Worm (Caenorhabditis elegans) whole organism, L4 larva: ENCODE measurements around the gene cnd-1.

Source experiments
- F26F4.8 ChIP-seq: fragments of 200-800 bp; sonication (Bioruptor generic); conservative IDR thresholded peaks from 2 replicates; pipeline ENCODE4 v1.3.6; 2022; ENCODE audit warnings: missing genetic modification characterization, missing compliant biosample characterization
- F44E2.7 ChIP-seq: fragments of 200-800 bp; sonication (Bioruptor generic); IDR thresholded peaks from 2 replicates; pipeline ENCODE4 v2.1.2; 2022; ENCODE audit warnings: missing genetic modification characterization, missing compliant biosample characterization
- F49E8.2 ChIP-seq: sonication (generic microtip); optimal IDR thresholded peaks from 2 replicates; lab custom pipeline; 2016; ENCODE audit warnings: missing compliant biosample characterization, mild to moderate bottlenecking, missing genetic modification characterization, borderline replicate concordance
- T20F7.1 ChIP-seq: fragments of 200-800 bp; sonication (Bioruptor generic); optimal IDR thresholded peaks from 2 replicates; lab custom pipeline; 2018; ENCODE audit warnings: mild to moderate bottlenecking, missing genetic modification characterization, missing compliant biosample characterization
- Y48G9A.11 ChIP-seq: fragments of 200-800 bp; sonication (Bioruptor generic); IDR thresholded peaks from 2 replicates; pipeline ENCODE4 v1.3.6; 2022; ENCODE audit warnings: missing genetic modification reagents, missing genetic modification characterization, missing compliant biosample characterization
- Y5F2A.4 ChIP-seq: fragments of 200-800 bp; sonication (Bioruptor generic); optimal IDR thresholded peaks from 2 replicates; lab custom pipeline; 2018; ENCODE audit warnings: mild to moderate bottlenecking, missing genetic modification characterization, missing compliant biosample characterization
- Y75B8A.6 ChIP-seq: fragments of 200-800 bp; sonication (Bioruptor generic); IDR thresholded peaks from 2 replicates; pipeline ENCODE4 v1.3.6; 2022; ENCODE audit warnings: missing genetic modification reagents, missing genetic modification characterization, missing compliant biosample characterization
- ZK337.2 ChIP-seq: fragments of 200-800 bp; sonication (Bioruptor generic); IDR thresholded peaks from 2 replicates; pipeline ENCODE4 v1.3.6; 2022; ENCODE audit warnings: missing genetic modification reagents, missing genetic modification characterization, missing compliant biosample characterization
- aha-1 ChIP-seq: fragments of 150-350 bp; peaks from one replicate; lab custom pipeline; 2014; ENCODE audit warnings: missing biosample characterization, missing genetic modification characterization
- arid-1 ChIP-seq: fragments of 200-800 bp; sonication (Bioruptor generic); conservative IDR thresholded peaks from 2 replicates; pipeline ENCODE4 v1.3.6; 2022; ENCODE audit warnings: missing genetic modification reagents, missing genetic modification characterization, missing compliant biosample characterization
- attf-4 ChIP-seq: sonication (generic microtip); optimal IDR thresholded peaks from 3 replicates; lab custom pipeline; 2017; ENCODE audit warnings: missing biosample characterization, missing genetic modification characterization
- ceh-20 ChIP-seq: fragments of 200-800 bp; sonication (Bioruptor generic); IDR thresholded peaks from 2 replicates; pipeline ENCODE4 v1.3.6; 2022; ENCODE audit warnings: missing genetic modification reagents, missing genetic modification characterization, missing compliant biosample characterization
- ceh-28 ChIP-seq: fragments of 150-350 bp; optimal IDR thresholded peaks from 2 replicates; lab custom pipeline; 2014; ENCODE audit warnings: missing biosample characterization, missing genetic modification reagents, missing genetic modification characterization
- ceh-32 ChIP-seq: sonication (generic microtip); optimal IDR thresholded peaks from 2 replicates; lab custom pipeline; 2016; ENCODE audit warnings: mild to moderate bottlenecking, missing genetic modification characterization, missing compliant biosample characterization; ENCODE audit not compliant: poor library complexity
- ceh-62 ChIP-seq: sonication (generic microtip); optimal IDR thresholded peaks from 2 replicates; lab custom pipeline; 2017; ENCODE audit warnings: missing biosample characterization, missing genetic modification characterization
- ceh-82 ChIP-seq: sonication (generic microtip); optimal IDR thresholded peaks from 2 replicates; lab custom pipeline; 2017; ENCODE audit warnings: missing biosample characterization, missing genetic modification characterization
- ces-1 ChIP-seq: fragments of 150-350 bp; sonication (generic microtip); optimal IDR thresholded peaks from 4 replicates; lab custom pipeline; 2014; ENCODE audit warnings: missing biosample characterization, missing genetic modification reagents, missing genetic modification characterization
- ctbp-1 ChIP-seq: fragments of 200-800 bp; sonication (Bioruptor generic); IDR thresholded peaks from 2 replicates; pipeline ENCODE4 v1.3.6; 2022; ENCODE audit warnings: missing genetic modification reagents, missing genetic modification characterization, missing compliant biosample characterization
- daf-8 ChIP-seq: fragments of 200-800 bp; sonication (Bioruptor generic); IDR thresholded peaks from 2 replicates; pipeline ENCODE4 v1.3.6; 2022; ENCODE audit warnings: missing genetic modification characterization, missing compliant biosample characterization
- dpl-1 ChIP-seq: fragments of 150-350 bp; optimal IDR thresholded peaks from 2 replicates; lab custom pipeline; 2014; ENCODE audit warnings: missing biosample characterization, missing genetic modification reagents, missing genetic modification characterization
- duxl-1 ChIP-seq: sonication (generic microtip); optimal IDR thresholded peaks from 2 replicates; lab custom pipeline; 2016; ENCODE audit warnings: mild to moderate bottlenecking, missing genetic modification characterization, moderate library complexity, missing compliant biosample characterization; ENCODE audit not compliant: poor library complexity
- egl-27 ChIP-seq: sonication (generic microtip); optimal IDR thresholded peaks from 3 replicates; lab custom pipeline; 2017; ENCODE audit warnings: missing biosample characterization, missing genetic modification reagents, missing genetic modification characterization
- fkh-10 ChIP-seq: fragments of 150-350 bp; optimal IDR thresholded peaks from 2 replicates; lab custom pipeline; 2014; ENCODE audit warnings: missing biosample characterization, missing genetic modification reagents, missing genetic modification characterization
- fos-1 ChIP-seq: fragments of 150-350 bp; optimal IDR thresholded peaks from 2 replicates; lab custom pipeline; 2014; ENCODE audit warnings: missing biosample characterization, missing genetic modification characterization
- hif-1 ChIP-seq, 2 experiments: sonication (generic microtip); optimal IDR thresholded peaks; 2 replicates each; lab custom pipeline; 2016 to 2017; ENCODE audit warnings: missing compliant biosample characterization in 2 of 2, missing genetic modification characterization in 2 of 2, missing genetic modification reagents in 2 of 2, missing genotype in 2 of 2, mild to moderate bottlenecking in 1 of 2
- hlh-30 ChIP-seq: sonication (generic microtip); optimal IDR thresholded peaks from 2 replicates; lab custom pipeline; 2017; ENCODE audit warnings: antibody characterized with exemption, mild to moderate bottlenecking, missing genetic modification characterization, missing compliant biosample characterization; ENCODE audit not compliant: insufficient read depth
- lim-7 ChIP-seq: fragments of 200-800 bp; sonication (Bioruptor generic); IDR thresholded peaks from 2 replicates; pipeline ENCODE4 v1.3.6; 2022; ENCODE audit warnings: missing genetic modification characterization, missing compliant biosample characterization
- lin-1 ChIP-seq: fragments of 200-800 bp; sonication (Bioruptor generic); IDR thresholded peaks from 2 replicates; pipeline ENCODE4 v1.3.6; 2022; ENCODE audit warnings: missing genetic modification reagents, missing genetic modification characterization, missing compliant biosample characterization
- lin-29 ChIP-seq: fragments of 200-800 bp; sonication (Bioruptor generic); IDR thresholded peaks from 2 replicates; pipeline ENCODE4 v1.3.6; 2022; ENCODE audit warnings: missing genetic modification reagents, missing genetic modification characterization, missing compliant biosample characterization
- lin-38 ChIP-seq: fragments of 200-800 bp; sonication (Bioruptor generic); IDR thresholded peaks from 2 replicates; pipeline ENCODE4 v1.3.6; 2022; ENCODE audit warnings: missing genetic modification reagents, missing genetic modification characterization, missing compliant biosample characterization
- lin-39 ChIP-seq: fragments of 150-350 bp; optimal IDR thresholded peaks from 2 replicates; lab custom pipeline; 2014; ENCODE audit warnings: missing biosample characterization, missing genetic modification reagents, missing genetic modification characterization
- lir-3 ChIP-seq: sonication (generic microtip); optimal IDR thresholded peaks from 2 replicates; lab custom pipeline; 2016; ENCODE audit warnings: mild to moderate bottlenecking, missing genetic modification characterization, missing compliant biosample characterization
- madf-9 ChIP-seq: fragments of 200-800 bp; sonication (Bioruptor generic); conservative IDR thresholded peaks from 2 replicates; pipeline ENCODE4 v1.3.6; 2022; ENCODE audit warnings: missing genetic modification reagents, missing genetic modification characterization, missing compliant biosample characterization
- mdl-1 ChIP-seq, 2 experiments: fragments of 150-350 bp in 1 of 2; sonication (generic microtip) in 1 of 2; optimal IDR thresholded peaks; 2 replicates each; lab custom pipeline; 2014 to 2017; ENCODE audit warnings: missing biosample characterization in 2 of 2, missing genetic modification characterization in 2 of 2
- mdt-29 ChIP-seq: fragments of 200-800 bp; sonication (Bioruptor generic); IDR thresholded peaks from 2 replicates; pipeline ENCODE4 v1.3.6; 2022; ENCODE audit warnings: missing genetic modification reagents, missing genetic modification characterization, missing compliant biosample characterization
- mep-1 ChIP-seq: fragments of 150-350 bp; sonication (generic microtip); optimal IDR thresholded peaks from 3 replicates; lab custom pipeline; 2014; ENCODE audit warnings: missing biosample characterization, missing genetic modification characterization
- mes-2 ChIP-seq: sonication (generic microtip); optimal IDR thresholded peaks from 2 replicates; lab custom pipeline; 2016; ENCODE audit warnings: missing genotype, mild to moderate bottlenecking, missing genetic modification characterization, missing compliant biosample characterization; ENCODE audit not compliant: poor library complexity, severe bottlenecking
- mxl-3 ChIP-seq: fragments of 200-800 bp; sonication (Bioruptor generic); optimal IDR thresholded peaks from 2 replicates; lab custom pipeline; 2018; ENCODE audit warnings: mild to moderate bottlenecking, missing genetic modification characterization, missing compliant biosample characterization
- nhr-11 ChIP-seq: fragments of 150-350 bp; optimal IDR thresholded peaks from 2 replicates; lab custom pipeline; 2014; ENCODE audit warnings: missing biosample characterization, missing genetic modification characterization
- nhr-6 ChIP-seq: fragments of 150-350 bp; optimal IDR thresholded peaks from 2 replicates; lab custom pipeline; 2014; ENCODE audit warnings: missing biosample characterization, missing genetic modification characterization
- nhr-76 ChIP-seq: fragments of 150-350 bp; optimal IDR thresholded peaks from 2 replicates; lab custom pipeline; 2014; ENCODE audit warnings: missing biosample characterization, missing genetic modification characterization
- nhr-77 ChIP-seq: fragments of 150-350 bp; optimal IDR thresholded peaks from 2 replicates; lab custom pipeline; 2014; ENCODE audit warnings: missing biosample characterization, missing genetic modification characterization
- pqm-1 ChIP-seq: sonication (generic microtip); optimal IDR thresholded peaks from 2 replicates; lab custom pipeline; 2017; ENCODE audit warnings: missing biosample characterization, missing genetic modification characterization
- saeg-2 ChIP-seq: fragments of 200-800 bp; sonication (Bioruptor generic); IDR thresholded peaks from 2 replicates; pipeline ENCODE4 v1.3.6; 2022; ENCODE audit warnings: missing genetic modification reagents, missing genetic modification characterization, missing compliant biosample characterization
- sdz-12 ChIP-seq: fragments of 200-800 bp; sonication (Bioruptor generic); optimal IDR thresholded peaks from 2 replicates; lab custom pipeline; 2018; ENCODE audit warnings: mild to moderate bottlenecking, missing genetic modification characterization, missing compliant biosample characterization
- set-16 ChIP-seq: fragments of 200-800 bp; sonication (Bioruptor generic); IDR thresholded peaks from 2 replicates; pipeline ENCODE4 v1.3.6; 2022; ENCODE audit warnings: missing genetic modification reagents, missing genetic modification characterization, missing compliant biosample characterization
- skn-1 ChIP-seq: fragments of 150-350 bp; optimal IDR thresholded peaks from 2 replicates; lab custom pipeline; 2014; ENCODE audit warnings: missing biosample characterization, missing genetic modification characterization
- snpc-1.2 ChIP-seq: fragments of 200-800 bp; sonication (Bioruptor generic); IDR thresholded peaks from 2 replicates; pipeline ENCODE4 v1.3.6; 2022; ENCODE audit warnings: missing genetic modification reagents, missing genetic modification characterization, missing compliant biosample characterization
- unc-39 ChIP-seq: sonication (generic microtip); optimal IDR thresholded peaks from 2 replicates; lab custom pipeline; 2017; ENCODE audit warnings: missing biosample characterization, missing genetic modification characterization
- vab-7 ChIP-seq: fragments of 200-800 bp; sonication (Bioruptor generic); IDR thresholded peaks from 2 replicates; pipeline ENCODE4 v1.3.6; 2022; ENCODE audit warnings: missing genetic modification reagents, missing genetic modification characterization, missing compliant biosample characterization
- zip-11 ChIP-seq: fragments of 200-800 bp; sonication (Bioruptor generic); IDR thresholded peaks from 2 replicates; pipeline ENCODE4 v1.3.6; 2022; ENCODE audit warnings: missing genetic modification characterization, missing compliant biosample characterization
- ztf-11 ChIP-seq: fragments of 150-350 bp; optimal IDR thresholded peaks from 2 replicates; lab custom pipeline; 2014; ENCODE audit warnings: missing biosample characterization, missing genetic modification characterization

Gene cnd-1

DNA sequence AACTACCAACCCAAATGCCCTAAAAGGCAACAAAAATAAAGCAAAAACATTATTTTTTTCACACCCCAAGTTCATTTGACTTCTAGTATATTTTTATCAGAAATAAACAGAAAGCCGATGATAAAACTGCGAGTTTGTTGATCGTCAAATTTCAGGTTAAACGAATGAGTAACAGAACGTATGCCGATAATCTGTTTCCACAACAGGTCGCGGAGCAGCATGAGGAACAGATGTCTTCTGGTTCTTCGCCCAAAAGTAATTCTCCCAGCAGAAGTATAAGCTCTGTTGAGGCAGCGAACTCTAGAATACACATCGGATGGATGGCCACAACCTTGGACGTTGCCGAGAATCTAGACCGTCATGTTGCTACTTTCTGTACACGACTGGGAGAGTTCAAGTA is 14.0 kb downstream of the cnd-1 start, which contains the start of gene prmt-5 (continued):
- TF ChIP-seq ZK337.2 (GFP tag; lab: Robert Waterston, UW) (no peak), daf-8 (GFP tag; lab: Robert Waterston, UW) (no peak), ceh-32 (tag; lab: Kevin White, UChicago) (no peak), Y48G9A.11 (GFP tag; lab: Robert Waterston, UW) (peak; percentile 34; the same call in 1 of the 2 replicates), sdz-12 (GFP tag; lab: Kevin White, UChicago) (peak; percentile 48), lin-29 (no peak), snpc-1.2 (GFP tag; lab: Robert Waterston, UW) (no peak), F44E2.7 (GFP tag; lab: Robert Waterston, UW) (0 out of 2 replicates have a peak, but pooled peaks have one; percentile 4), mep-1 (tag; lab: Kevin White, UChicago) (peak; percentile 47), nhr-6 (no peak), F26F4.8 (GFP tag; lab: Robert Waterston, UW) (no peak), dpl-1 (GFP tag; lab: Kevin White, UChicago) (peak; percentile 0), aha-1 (tag; lab: Kevin White, UChicago) (peak; percentile 50), mes-2 (peak; percentile 23), ztf-11 (tag; lab: Kevin White, UChicago) (no peak), nhr-77 (tag; lab: Kevin White, UChicago) (peak; percentile 38), nhr-76 (tag; lab: Kevin White, UChicago) (no peak), arid-1 (peak; percentile 85), ces-1 (no peak), lin-38 (GFP tag; lab: Robert Waterston, UW) (peak; percentile 79), Y75B8A.6 (GFP tag; lab: Robert Waterston, UW) (peak; percentile 77), lin-39 (tag; lab: Kevin White, UChicago) (no peak), skn-1 (tag; lab: Kevin White, UChicago) (no peak), lin-1 (GFP tag; lab: Robert Waterston, UW) (0 out of 2 replicates have a peak, but pooled peaks have one; percentile 73), pqm-1 (no peak), set-16 (GFP tag; lab: Robert Waterston, UW) (no peak), F49E8.2 (peak; percentile 50), hif-1 (tag; optimal IDR thresholded peaks at IDR 0.05; lab: Kevin White, UChicago) (peak in 1 of 2 experiments; percentile 3), lim-7 (GFP tag; lab: Robert Waterston, UW) (0 out of 2 replicates have a peak, but pooled peaks have one; percentile 60), fos-1 (tag; lab: Kevin White, UChicago) (no peak), mxl-3 (no peak), ceh-82 (tag; lab: Kevin White, UChicago) (no peak), T20F7.1 (GFP tag; lab: Kevin White, UChicago) (peak; percentile 59), nhr-11 (tag; lab: Kevin White, UChicago) (no peak), mdl-1 (tag; optimal IDR thresholded peaks at IDR 0.05; lab: Kevin White, UChicago) (no peak), fkh-10 (GFP tag; lab: Kevin White, UChicago) (no peak), unc-39 (tag; lab: Kevin White, UChicago) (no peak), saeg-2 (GFP tag; lab: Robert Waterston, UW) (no peak), hlh-30 (no peak), ceh-20 (0 out of 2 replicates have a peak, but pooled peaks have one; percentile 8), ceh-28 (tag; lab: Kevin White, UChicago) (no peak), ceh-62 (tag; lab: Kevin White, UChicago) (no peak), attf-4 (tag; lab: Kevin White, UChicago) (no peak), zip-11 (GFP tag; lab: Robert Waterston, UW) (no peak), mdt-29 (GFP tag; lab: Robert Waterston, UW) (no peak), Y5F2A.4 (GFP tag; lab: Kevin White, UChicago) (peak; percentile 47), egl-27 (no peak), lir-3 (no peak), vab-7 (GFP tag; lab: Robert Waterston, UW) (no peak), ctbp-1 (peak; percentile 45; the same call in 1 of the 2 replicates), madf-9 (GFP tag; lab: Robert Waterston, UW) (0 out of 2 replicates have a peak, but pooled peaks have one; percentile 6), duxl-1 (peak; percentile 74)
